Fruit fly (Drosophila melanogaster) whole organism, embryonic: ENCODE data around the gene CG4615.

Experiments
- Ada2b ChIP-seq: fragments of 200-800 bp; sonication (Bioruptor generic); IDR thresholded peaks from 2 replicates; pipeline ENCODE4 v1.3.6; 2022; ENCODE audit warnings: missing biosample characterization, missing genetic modification characterization
- Blimp-1 ChIP-seq: fragments of 200-800 bp; sonication (Bioruptor generic); optimal IDR thresholded peaks from 3 replicates; lab custom pipeline; 2018; ENCODE audit warnings: missing biosample characterization, missing genetic modification characterization, mild to moderate bottlenecking, moderate library complexity, missing genetic modification reagents
- CG10366 ChIP-seq: fragments of 200-800 bp; sonication (Bioruptor generic); IDR thresholded peaks from 2 replicates; pipeline ENCODE4 v1.3.6; 2022; ENCODE audit warnings: missing biosample characterization, missing genetic modification characterization
- CG10431 ChIP-seq: fragments of 200-800 bp; sonication (Bioruptor generic); optimal IDR thresholded peaks from 3 replicates; lab custom pipeline; 2018; ENCODE audit warnings: missing biosample characterization, mild to moderate bottlenecking, missing genetic modification characterization
- CG11085 ChIP-seq: fragments of 200-800 bp; sonication (Bioruptor generic); IDR thresholded peaks from 2 replicates; pipeline ENCODE4 v1.3.6; 2022; ENCODE audit warnings: missing biosample characterization, missing genetic modification characterization
- CG11093 ChIP-seq: fragments of 200-800 bp; sonication (Bioruptor generic); IDR thresholded peaks from 3 replicates; pipeline ENCODE4 v1.3.6; 2022; ENCODE audit warnings: missing biosample characterization, missing genetic modification characterization
- CG1233 ChIP-seq: fragments of 200-800 bp; sonication (Bioruptor generic); optimal IDR thresholded peaks from 4 replicates; lab custom pipeline; 2018; ENCODE audit warnings: missing biosample characterization, mild to moderate bottlenecking, missing genetic modification characterization
- CG13775 ChIP-seq: fragments of 200-800 bp; sonication (Bioruptor generic); optimal IDR thresholded peaks from 3 replicates; lab custom pipeline; 2017; ENCODE audit warnings: missing biosample characterization, mild to moderate bottlenecking, missing genetic modification characterization
- CG13894 ChIP-seq: fragments of 200-800 bp; sonication (Bioruptor generic); optimal IDR thresholded peaks from 3 replicates; lab custom pipeline; 2018; ENCODE audit warnings: missing biosample characterization, mild to moderate bottlenecking, missing genetic modification characterization, moderate library complexity
- CG17568 ChIP-seq: fragments of 200-800 bp; sonication (Bioruptor generic); optimal IDR thresholded peaks from 2 replicates; lab custom pipeline; 2018; ENCODE audit warnings: missing biosample characterization, mild to moderate bottlenecking, missing genetic modification characterization, moderate library complexity
- CG18476 ChIP-seq: fragments of 200-800 bp; sonication (Bioruptor generic); optimal IDR thresholded peaks from 2 replicates; lab custom pipeline; 2016; ENCODE audit warnings: missing biosample characterization, mild to moderate bottlenecking, missing genetic modification characterization
- CG2678 ChIP-seq: fragments of 200-800 bp; sonication (Bioruptor generic); optimal IDR thresholded peaks from 3 replicates; lab custom pipeline; 2019; ENCODE audit warnings: missing biosample characterization, mild to moderate bottlenecking, missing genetic modification characterization, moderate library complexity
- CG2889 ChIP-seq: fragments of 200-800 bp; sonication (Bioruptor generic); IDR thresholded peaks from 3 replicates; pipeline ENCODE4 v1.3.6; 2022; ENCODE audit warnings: missing biosample characterization, missing genetic modification characterization
- CG32767 ChIP-seq: fragments of 200-800 bp; sonication (Bioruptor generic); IDR thresholded peaks from 2 replicates; pipeline ENCODE4 v1.3.6; 2022; ENCODE audit warnings: missing biosample characterization, missing genetic modification characterization
- CG6683 ChIP-seq: fragments of 200-800 bp; sonication (Bioruptor generic); optimal IDR thresholded peaks from 2 replicates; lab custom pipeline; 2017; ENCODE audit warnings: missing biosample characterization, mild to moderate bottlenecking, missing genetic modification characterization, missing genetic modification reagents
- CG6765 ChIP-seq: fragments of 200-800 bp; sonication (Bioruptor generic); optimal IDR thresholded peaks from 3 replicates; lab custom pipeline; 2017; ENCODE audit warnings: missing biosample characterization, mild to moderate bottlenecking, missing genetic modification characterization
- CG7556 ChIP-seq: fragments of 200-800 bp; sonication (Bioruptor generic); optimal IDR thresholded peaks from 2 replicates; lab custom pipeline; 2017; ENCODE audit warnings: missing biosample characterization, mild to moderate bottlenecking, missing genetic modification characterization
- CG7786 ChIP-seq: fragments of 200-800 bp; sonication (Bioruptor generic); optimal IDR thresholded peaks from 2 replicates; lab custom pipeline; 2016; ENCODE audit warnings: missing biosample characterization, missing genetic modification characterization
- CG7928 ChIP-seq: fragments of 200-800 bp; sonication (Bioruptor generic); optimal IDR thresholded peaks from 2 replicates; lab custom pipeline; 2017; ENCODE audit warnings: missing biosample characterization, mild to moderate bottlenecking, missing genetic modification characterization
- CG8388 ChIP-seq: fragments of 200-800 bp; sonication (Bioruptor generic); optimal IDR thresholded peaks from 2 replicates; lab custom pipeline; 2019; ENCODE audit warnings: missing biosample characterization, mild to moderate bottlenecking, missing genetic modification characterization, moderate library complexity
- CG8478 ChIP-seq: fragments of >200 bp; optimal IDR thresholded peaks from 2 replicates; lab custom pipeline; 2018
- CG8765 ChIP-seq: fragments of 200-800 bp; sonication (Bioruptor generic); IDR thresholded peaks from 2 replicates; pipeline ENCODE4 v1.3.6; 2022; ENCODE audit warnings: missing biosample characterization, missing genetic modification characterization
- Chrac-16 ChIP-seq: fragments of 200-800 bp; sonication (Bioruptor generic); optimal IDR thresholded peaks from 3 replicates; lab custom pipeline; 2016; ENCODE audit warnings: missing biosample characterization, missing genetic modification characterization
- CoRest ChIP-seq: fragments of 200-800 bp; sonication (Bioruptor generic); optimal IDR thresholded peaks from 3 replicates; lab custom pipeline; 2018; ENCODE audit warnings: missing biosample characterization, mild to moderate bottlenecking, missing genetic modification characterization, moderate library complexity
- D19B ChIP-seq: fragments of 200-800 bp; sonication (Bioruptor generic); optimal IDR thresholded peaks from 2 replicates; lab custom pipeline; 2017; ENCODE audit warnings: missing biosample characterization, mild to moderate bottlenecking, missing genetic modification characterization
- Fer2 ChIP-seq: fragments of 200-800 bp; sonication (Bioruptor generic); optimal IDR thresholded peaks from 2 replicates; lab custom pipeline; 2018; ENCODE audit warnings: missing biosample characterization, mild to moderate bottlenecking, missing genetic modification characterization, moderate library complexity
- Gsc ChIP-seq: fragments of 200-800 bp; sonication (Bioruptor generic); IDR thresholded peaks from 2 replicates; pipeline ENCODE4 v1.3.6; 2022; ENCODE audit warnings: missing biosample characterization, missing genetic modification characterization
- H15 ChIP-seq: fragments of 200-800 bp; sonication (Bioruptor generic); IDR thresholded peaks from 3 replicates; pipeline ENCODE4 v1.3.6; 2022; ENCODE audit warnings: missing biosample characterization, missing genetic modification characterization
- HLH4C ChIP-seq: fragments of 200-800 bp; sonication (Bioruptor generic); IDR thresholded peaks from 3 replicates; pipeline ENCODE4 v1.3.6; 2022; ENCODE audit warnings: missing biosample characterization, missing genetic modification characterization; ENCODE audit not compliant: partially characterized antibody
- NC2β ChIP-seq: fragments of 200-800 bp; sonication (Bioruptor generic); optimal IDR thresholded peaks from 2 replicates; lab custom pipeline; 2016; ENCODE audit warnings: missing biosample characterization, missing genetic modification characterization
- Nf-YC ChIP-seq: fragments of 200-800 bp; optimal IDR thresholded peaks from 3 replicates; lab custom pipeline; 2019; ENCODE audit warnings: missing biosample characterization, mild to moderate bottlenecking, missing genetic modification characterization, moderate library complexity
- Vsx1 ChIP-seq: fragments of 200-800 bp; sonication (Bioruptor generic); optimal IDR thresholded peaks from 2 replicates; lab custom pipeline; 2017; ENCODE audit warnings: missing biosample characterization, mild to moderate bottlenecking, missing genetic modification characterization, missing genetic modification reagents
- abd-A ChIP-seq: fragments of 200-800 bp; sonication (Bioruptor generic); optimal IDR thresholded peaks from 3 replicates; lab custom pipeline; 2019; ENCODE audit warnings: missing biosample characterization, mild to moderate bottlenecking, missing genetic modification characterization, moderate library complexity
- bsh ChIP-seq, 2 experiments: fragments of 200-800 bp; sonication (Bioruptor generic); optimal IDR thresholded peaks; 2 replicates each; lab custom pipeline; 2017 to 2018; ENCODE audit warnings: mild to moderate bottlenecking in 2 of 2, missing biosample characterization in 2 of 2, missing genetic modification characterization in 2 of 2, moderate library complexity in 1 of 2
- cwo ChIP-seq: fragments of 200-800 bp; sonication (Bioruptor generic); optimal IDR thresholded peaks from 3 replicates; lab custom pipeline; 2017; ENCODE audit warnings: missing biosample characterization, missing genetic modification characterization, mild to moderate bottlenecking, moderate library complexity, missing genetic modification reagents
- danr ChIP-seq: fragments of 200-800 bp; sonication (Bioruptor generic); IDR thresholded peaks from 2 replicates; pipeline ENCODE4 v1.3.6; 2022; ENCODE audit warnings: missing biosample characterization, missing genetic modification characterization
- dpn ChIP-seq, 2 experiments: fragments of 200-800 bp; sonication (Bioruptor generic); optimal IDR thresholded peaks; 3 replicates each; lab custom pipeline; 2016; ENCODE audit warnings: missing biosample characterization in 2 of 2, missing genetic modification characterization in 2 of 2
- esg ChIP-seq: fragments of 200-800 bp; sonication (Bioruptor generic); conservative IDR thresholded peaks from 2 replicates; pipeline ENCODE4 v1.3.6; 2022; ENCODE audit warnings: missing biosample characterization, missing genetic modification characterization
- fd96Cb ChIP-seq: fragments of 200-800 bp; sonication (Bioruptor generic); optimal IDR thresholded peaks from 2 replicates; lab custom pipeline; 2018; ENCODE audit warnings: missing biosample characterization, mild to moderate bottlenecking, missing genetic modification characterization, moderate library complexity
- grau ChIP-seq: fragments of 200-800 bp; optimal IDR thresholded peaks from 3 replicates; lab custom pipeline; 2019; ENCODE audit warnings: missing biosample characterization, mild to moderate bottlenecking, missing genetic modification characterization, moderate library complexity
- gro ChIP-seq: fragments of 200-800 bp; sonication (Bioruptor generic); optimal IDR thresholded peaks from 2 replicates; lab custom pipeline; 2016; ENCODE audit warnings: missing biosample characterization, missing genetic modification characterization
- mirr ChIP-seq: fragments of 200-800 bp; sonication (Bioruptor generic); optimal IDR thresholded peaks from 3 replicates; lab custom pipeline; 2018; ENCODE audit warnings: missing biosample characterization, mild to moderate bottlenecking, missing genetic modification characterization
- odd ChIP-seq: fragments of 200-800 bp; sonication (Bioruptor generic); optimal IDR thresholded peaks from 2 replicates; lab custom pipeline; 2017; ENCODE audit warnings: missing biosample characterization, mild to moderate bottlenecking, missing genetic modification characterization
- ro ChIP-seq: fragments of 200-800 bp; sonication (Bioruptor generic); IDR thresholded peaks from 2 replicates; pipeline ENCODE4 v1.3.6; 2022; ENCODE audit warnings: missing biosample characterization, missing genetic modification characterization
- run ChIP-seq: fragments of 200-800 bp; sonication (Bioruptor generic); optimal IDR thresholded peaks from 3 replicates; lab custom pipeline; 2018; ENCODE audit warnings: missing biosample characterization, mild to moderate bottlenecking, missing genetic modification characterization
- sisA ChIP-seq: fragments of 200-800 bp; sonication (Bioruptor generic); IDR thresholded peaks from 2 replicates; pipeline ENCODE4 v1.3.6; 2022; ENCODE audit warnings: missing biosample characterization, missing genetic modification characterization
- slou ChIP-seq: fragments of 200-800 bp; sonication (Bioruptor generic); optimal IDR thresholded peaks from 3 replicates; lab custom pipeline; 2016; ENCODE audit warnings: missing biosample characterization, missing genetic modification characterization
- sna ChIP-seq: fragments of 200-800 bp; sonication (Bioruptor generic); IDR thresholded peaks from 2 replicates; pipeline ENCODE4 v1.3.6; 2022; ENCODE audit warnings: missing biosample characterization, missing genetic modification characterization; ENCODE audit not compliant: partially characterized antibody
- vvl ChIP-seq: fragments of 200-800 bp; sonication (Bioruptor generic); IDR thresholded peaks from 2 replicates; pipeline ENCODE4 v1.3.6; 2022; ENCODE audit warnings: missing biosample characterization, missing genetic modification characterization
- zf30C ChIP-seq: fragments of 200-800 bp; sonication (Bioruptor generic); optimal IDR thresholded peaks from 3 replicates; lab custom pipeline; 2018; ENCODE audit warnings: missing biosample characterization, mild to moderate bottlenecking, missing genetic modification characterization

CG4615 gene

dm6 chrX:7117729-7118128 is 15.6 kb upstream of the CG4615 start (continued):
- peak; percentile 17 for TF ChIP-seq D19B (GFP tag; lab: Kevin White, UChicago)
- TF ChIP-seq slou, result peak; percentile 51
- TF ChIP-seq bsh (GFP tag; optimal IDR thresholded peaks at IDR 0.05; lab: Kevin White, UChicago), result peak in 1 of 2 experiments; percentile 73
- TF ChIP-seq CG7786 (GFP tag; lab: Kevin White, UChicago), result peak; percentile 25
- TF ChIP-seq gro, result no peak
- TF ChIP-seq Ada2b (GFP tag; lab: Robert Waterston, UW), result peak; percentile 68
- peak; percentile 81 for TF ChIP-seq vvl (GFP tag; lab: Robert Waterston, UW)
- TF ChIP-seq Nf-YC, result peak; percentile 85
- TF ChIP-seq Blimp-1 (GFP tag; lab: Kevin White, UChicago), result peak; percentile 59
- peak; percentile 37; the same call in 1 of the 3 replicates for TF ChIP-seq CG11093 (GFP tag; lab: Robert Waterston, UW)
- TF ChIP-seq CG11085 (GFP tag; lab: Robert Waterston, UW), result peak; percentile 56; the same call in 1 of the 2 replicates
- TF ChIP-seq CG18476 (GFP tag; lab: Kevin White, UChicago), result peak; percentile 52
- peak; percentile 34; the same call in 1 of the 2 replicates for TF ChIP-seq Gsc
- TF ChIP-seq CG13775 (GFP tag; lab: Kevin White, UChicago), result peak; percentile 75
- peak; percentile 69 for TF ChIP-seq fd96Cb (tag; lab: Kevin White, UChicago)
- TF ChIP-seq CG10431, result peak; percentile 25
- TF ChIP-seq cwo (GFP tag; lab: Kevin White, UChicago), result peak; percentile 50
- TF ChIP-seq CG17568 (GFP tag; lab: Kevin White, UChicago), result peak; percentile 36
- peak; percentile 55; the same call in 1 of the 3 replicates for TF ChIP-seq CG2889
- TF ChIP-seq CG1233, result peak; percentile 45
- no peak for TF ChIP-seq CG32767 (GFP tag; lab: Robert Waterston, UW)
- TF ChIP-seq CG13894 (tag; lab: Kevin White, UChicago), result peak; percentile 42
- no peak for TF ChIP-seq CG7928 (GFP tag; lab: Kevin White, UChicago)
- peak; percentile 53 for TF ChIP-seq Chrac-16 (GFP tag; lab: Kevin White, UChicago)
- TF ChIP-seq grau (tag; lab: Kevin White, UChicago), result peak; percentile 70
- TF ChIP-seq CoRest, result peak; percentile 74
- peak; percentile 17 for TF ChIP-seq Vsx1 (GFP tag; lab: Kevin White, UChicago)
- TF ChIP-seq H15 (GFP tag; lab: Robert Waterston, UW), result peak; percentile 15; the same call in 1 of the 3 replicates
- peak; percentile 49 for TF ChIP-seq CG10366
- TF ChIP-seq danr (GFP tag; lab: Robert Waterston, UW), result 0 out of 2 replicates have a peak, but pooled peaks have one; percentile 15
- peak; percentile 11 for TF ChIP-seq mirr
- TF ChIP-seq dpn (GFP tag; optimal IDR thresholded peaks at IDR 0.05; lab: Kevin White, UChicago), result peak in 1 of 2 experiments; percentile 56
- TF ChIP-seq NC2β (GFP tag; lab: Kevin White, UChicago), result peak; percentile 13
- peak; percentile 53 for TF ChIP-seq CG6765
- TF ChIP-seq run (tag; lab: Kevin White, UChicago), result peak; percentile 6
- TF ChIP-seq CG6683 (GFP tag; lab: Kevin White, UChicago), result peak; percentile 24
- no peak for TF ChIP-seq CG8478 (lab: Kevin White, UChicago)
- TF ChIP-seq CG7556 (GFP tag; lab: Kevin White, UChicago), result peak; percentile 74
- TF ChIP-seq ro (GFP tag; lab: Robert Waterston, UW), result no peak
- TF ChIP-seq HLH4C, result no peak
- peak; percentile 61 for TF ChIP-seq sisA (GFP tag; lab: Robert Waterston, UW)
- no peak for TF ChIP-seq sna (GFP tag; lab: Robert Waterston, UW)
- TF ChIP-seq zf30C (GFP tag; lab: Kevin White, UChicago), result peak; percentile 77
- TF ChIP-seq Fer2, result peak; percentile 32
- peak; percentile 77 for TF ChIP-seq CG2678 (tag; lab: Kevin White, UChicago)
- TF ChIP-seq esg (GFP tag; lab: Robert Waterston, UW), result peak; percentile 49; the same call in 1 of the 2 replicates
- peak; percentile 36; the same call in 1 of the 2 replicates for TF ChIP-seq CG8765 (GFP tag; lab: Robert Waterston, UW)
- TF ChIP-seq odd (GFP tag; lab: Kevin White, UChicago), result peak; percentile 29
- peak; percentile 65 for TF ChIP-seq abd-A (tag; lab: Kevin White, UChicago)
- peak; percentile 61 for TF ChIP-seq CG8388 (GFP tag; lab: Kevin White, UChicago)
